Worm (Caenorhabditis elegans) whole organism, L2 larva: ENCODE results near the gene srbc-63.

ENCODE experiments used
- ceh-16 ChIP-seq: fragments of 150-350 bp; optimal IDR thresholded peaks from 2 replicates; lab custom pipeline; 2014; ENCODE audit warnings: missing biosample characterization, missing genetic modification characterization
- lin-13 ChIP-seq: fragments of 150-350 bp; optimal IDR thresholded peaks from 2 replicates; lab custom pipeline; 2014; ENCODE audit warnings: missing biosample characterization, missing genetic modification reagents, missing genetic modification characterization
- lsy-2 ChIP-seq, 2 experiments: fragments of 150-350 bp in 1 of 2; sonication (generic microtip) in 1 of 2; optimal IDR thresholded peaks; 2 replicates each; lab custom pipeline; 2014 to 2017; ENCODE audit warnings: missing biosample characterization in 2 of 2, missing genetic modification characterization in 2 of 2
- nhr-23 ChIP-seq: fragments of 150-350 bp; optimal IDR thresholded peaks from 2 replicates; lab custom pipeline; 2014; ENCODE audit warnings: missing biosample characterization, missing genetic modification reagents, missing genetic modification characterization
- nhr-25 ChIP-seq: fragments of 150-350 bp; sonication (generic microtip); optimal IDR thresholded peaks from 3 replicates; lab custom pipeline; 2014; ENCODE audit warnings: missing biosample characterization, missing genetic modification characterization

ce11 chrV:15398728-15399127 lies 13.8 kb downstream of the srbc-63 start, which contains the start of gene fbxa-199:
- TF ChIP-seq lin-13 (no peak), ceh-16 (tag; lab: Kevin White, UChicago) (no peak), nhr-25 (tag; lab: Kevin White, UChicago) (no peak), lsy-2 (tag; optimal IDR thresholded peaks at IDR 0.05; lab: Kevin White, UChicago) (no peak), nhr-23 (no peak)
